Fruit fly (Drosophila melanogaster): Measurements from ENCODE around the gene Xport-A.
A peak's percentile ranks its signal among the peaks of the same experiment; 100 is the strongest.

The Xport-A gene

dm6 chr3R:19904865-19905373 is 10.3 kb downstream of the Xport-A start, which contains the start of the genes Surf6 and RhoGAP92B (continued):
- TF ChIP-seq fd3F (GFP tag; optimal IDR thresholded peaks at IDR 0.05) (peak; percentile 33), CG12299 (tag; optimal IDR thresholded peaks at IDR 0.05) (peak; percentile 55), CG3838 (GFP tag; optimal IDR thresholded peaks at IDR 0.05) (no peak), Abd-B (GFP tag; optimal IDR thresholded peaks at IDR 0.05) (no peak), CG17568 (GFP tag; optimal IDR thresholded peaks at IDR 0.05) (peak; percentile 79), mirr (GFP tag; optimal IDR thresholded peaks at IDR 0.05) (no peak), grau (tag; optimal IDR thresholded peaks at IDR 0.05) (peak; percentile 64), pho (GFP tag; optimal IDR thresholded peaks at IDR 0.05) (peak; percentile 32), Nf-YA (GFP tag; IDR thresholded peaks at IDR 0.05) (no peak), hkb (optimal IDR thresholded peaks at IDR 0.05) (peak; percentile 96), hkb (GFP tag; IDR thresholded peaks at IDR 0.05) (peak; percentile 80), sens-2 (GFP tag; IDR thresholded peaks at IDR 0.05) (no peak), CG8924 (tag; optimal IDR thresholded peaks at IDR 0.05) (peak; percentile 70), row (GFP tag; IDR thresholded peaks at IDR 0.05) (peak; percentile 71), Hey (tag; optimal IDR thresholded peaks at IDR 0.05) (no peak), Hr3 (GFP tag; optimal IDR thresholded peaks at IDR 0.05) (peak; percentile 40), MESR4 (GFP tag; optimal IDR thresholded peaks at IDR 0.05) (peak; percentile 100), ro (GFP tag; IDR thresholded peaks at IDR 0.05) (no peak), wdn (GFP tag; IDR thresholded peaks at IDR 0.05) (no peak), eve (GFP tag; optimal IDR thresholded peaks at IDR 0.05) (no peak), chif (GFP tag; optimal IDR thresholded peaks at IDR 0.05) (peak in 1 of 2 experiments; percentile 62), vvl (GFP tag; IDR thresholded peaks at IDR 0.05) (peak; percentile 62), az2 (GFP tag; optimal IDR thresholded peaks at IDR 0.05) (peak; percentile 55), ac (GFP tag; optimal IDR thresholded peaks at IDR 0.05) (no peak), H2.0 (GFP tag; IDR thresholded peaks at IDR 0.05) (no peak), Trl (optimal IDR thresholded peaks at IDR 0.05) (no peak), Trl (GFP tag; optimal IDR thresholded peaks at IDR 0.05) (peak; percentile 77), CG1832 (GFP tag; optimal IDR thresholded peaks at IDR 0.05) (no peak), CG4617 (GFP tag; optimal IDR thresholded peaks at IDR 0.05; ENCODE audit: borderline replicate concordance) (peak; percentile 79), CG14014 (GFP tag; IDR thresholded peaks at IDR 0.05) (peak; percentile 45; the same call in 1 of the 2 replicates), Med (GFP tag) (peak; percentile 97), otp (GFP tag; IDR thresholded peaks at IDR 0.05) (no peak), odd (GFP tag; optimal IDR thresholded peaks at IDR 0.05) (peak; percentile 47), CG13894 (tag; optimal IDR thresholded peaks at IDR 0.05) (peak; percentile 68), CG9797 (GFP tag; optimal IDR thresholded peaks at IDR 0.05) (peak; percentile 94), Oli (tag; optimal IDR thresholded peaks at IDR 0.05) (peak; percentile 59), Pdp1 (GFP tag; optimal IDR thresholded peaks at IDR 0.05) (peak; percentile 45 to 61), CG10959 (GFP tag; IDR thresholded peaks at IDR 0.05) (no peak), CG16813 (GFP tag; IDR thresholded peaks at IDR 0.05; ENCODE audit: partially characterized antibody) (peak; percentile 34; the same call in 1 of the 3 replicates), ara (GFP tag; IDR thresholded peaks at IDR 0.05) (peak; percentile 45; the same call in 1 of the 2 replicates), CG6683 (GFP tag; optimal IDR thresholded peaks at IDR 0.05) (peak; percentile 20), CG32767 (GFP tag; IDR thresholded peaks at IDR 0.05) (peak; percentile 60), CG43689 (GFP tag; IDR thresholded peaks at IDR 0.05) (no peak), CG15479 (GFP tag; optimal IDR thresholded peaks at IDR 0.05) (no peak), ATbp (GFP tag; optimal IDR thresholded peaks at IDR 0.05) (no peak), CG4820 (GFP tag; optimal IDR thresholded peaks at IDR 0.05) (peak; percentile 53), Elba2 (GFP tag; optimal IDR thresholded peaks at IDR 0.05) (peak; percentile 43), Sin3A (optimal IDR thresholded peaks at IDR 0.05) (peak; percentile 96), ase (GFP tag; IDR thresholded peaks at IDR 0.05) (no peak), CTCF (GFP tag; optimal IDR thresholded peaks at IDR 0.05) (peak; percentile 47), trem (tag; optimal IDR thresholded peaks at IDR 0.05) (peak; percentile 89), ham (GFP tag; IDR thresholded peaks at IDR 0.05) (no peak), schlank (tag; optimal IDR thresholded peaks at IDR 0.05) (peak; percentile 4)

Data from whole organism, embryonic.